Worm (Caenorhabditis elegans): ENCODE results near the gene rib-2.

rib-2 gene

ce11 chrIII:10733300-10733699 lies 9.3 kb upstream of the rib-2 start (continued):
- peak; percentile 67 for TF ChIP-seq hsf-1 (GFP tag; IDR thresholded peaks at IDR 0.05)
- 0 out of 2 replicates have a peak, but pooled peaks have one; percentile 30 for TF ChIP-seq C17E4.6 (GFP tag; IDR thresholded peaks at IDR 0.05)
- TF ChIP-seq lsl-1 (GFP tag; optimal IDR thresholded peaks at IDR 0.05), result peak; percentile 58
- no peak for TF ChIP-seq F49E8.2 (tag; optimal IDR thresholded peaks at IDR 0.05; ENCODE audit: insufficient read depth)
- peak; percentile 53 for TF ChIP-seq F33H1.4 (GFP tag; IDR thresholded peaks at IDR 0.05)
- no peak for TF ChIP-seq F22D6.2 (tag; optimal IDR thresholded peaks at IDR 0.05)
- peak; percentile 87 for TF ChIP-seq lin-26 (GFP tag; IDR thresholded peaks at IDR 0.05)
- peak; percentile 90 for TF ChIP-seq snpc-1.1 (tag; optimal IDR thresholded peaks at IDR 0.05; ENCODE audit: insufficient read depth)
- TF ChIP-seq rcor-1 (GFP tag; IDR thresholded peaks at IDR 0.05), result peak; percentile 56; the same call in 1 of the 2 replicates
- no peak for TF ChIP-seq tlf-1 (GFP tag; optimal IDR thresholded peaks at IDR 0.05)
- no peak for TF ChIP-seq ekl-4 (GFP tag; IDR thresholded peaks at IDR 0.05)
- no peak for TF ChIP-seq zfh-2 (GFP tag; conservative IDR thresholded peaks at IDR 0.05)
- TF ChIP-seq sdz-38 (tag; optimal IDR thresholded peaks at IDR 0.05), result no peak
- no peak for TF ChIP-seq ceh-27 (GFP tag; optimal IDR thresholded peaks at IDR 0.05)
- no peak for TF ChIP-seq somi-1 (GFP tag; optimal IDR thresholded peaks at IDR 0.05)
- TF ChIP-seq pha-4 (tag; optimal IDR thresholded peaks at IDR 0.05), result no peak
- TF ChIP-seq ztf-28 (GFP tag; IDR thresholded peaks at IDR 0.05), result no peak
- TF ChIP-seq D2030.7 (GFP tag; IDR thresholded peaks at IDR 0.05), result peak; percentile 92
- TF ChIP-seq snpc-3.4 (tag; optimal IDR thresholded peaks at IDR 0.05), result peak; percentile 55
- no peak for TF ChIP-seq madf-3 (GFP tag; IDR thresholded peaks at IDR 0.05)
- TF ChIP-seq K12H6.12 (tag; optimal IDR thresholded peaks at IDR 0.05), result no peak
- peak; percentile 65; the same call in 1 of the 2 replicates for TF ChIP-seq Y53G8AR.9 (GFP tag; conservative IDR thresholded peaks at IDR 0.05)
- no peak for TF ChIP-seq F57C9.4 (tag; optimal IDR thresholded peaks at IDR 0.05)
- no peak for TF ChIP-seq unc-62 (GFP tag; optimal IDR thresholded peaks at IDR 0.05)
- TF ChIP-seq lir-1 (GFP tag; conservative IDR thresholded peaks at IDR 0.05), result no peak
- TF ChIP-seq B0336.3 (GFP tag; IDR thresholded peaks at IDR 0.05), result no peak
- peak; percentile 45 for TF ChIP-seq lin-54 (GFP tag; optimal IDR thresholded peaks at IDR 0.05)
- TF ChIP-seq Y95B8A.8 (GFP tag; IDR thresholded peaks at IDR 0.05), result no peak
- no peak for TF ChIP-seq F55B11.4 (tag; optimal IDR thresholded peaks at IDR 0.05; ENCODE audit: borderline replicate concordance, insufficient read depth)
- peak; percentile 77 for TF ChIP-seq hmg-1.2 (GFP tag; IDR thresholded peaks at IDR 0.05)
- no peak for TF ChIP-seq nhr-90 (tag; optimal IDR thresholded peaks at IDR 0.05)
- TF ChIP-seq sea-2 (GFP tag; IDR thresholded peaks at IDR 0.05), result no peak
- peak; percentile 60 for TF ChIP-seq tbp1 (GFP tag; optimal IDR thresholded peaks at IDR 0.05)
- no peak for TF ChIP-seq ztf-22 (GFP tag; optimal IDR thresholded peaks at IDR 0.05)
- TF ChIP-seq aptf-3 (GFP tag; IDR thresholded peaks at IDR 0.05), result 0 out of 2 replicates have a peak, but pooled peaks have one; percentile 47
- no peak for TF ChIP-seq repo-1 (tag; optimal IDR thresholded peaks at IDR 0.05)
- TF ChIP-seq nhr-120 (GFP tag; IDR thresholded peaks at IDR 0.05), result no peak
- no peak for TF ChIP-seq F10E7.11 (tag; optimal IDR thresholded peaks at IDR 0.05)
- no peak for TF ChIP-seq F57A8.1 (GFP tag; optimal IDR thresholded peaks at IDR 0.05)
- TF ChIP-seq dpff-1 (tag; optimal IDR thresholded peaks at IDR 0.05), result no peak
- no peak for TF ChIP-seq ama-1 (optimal IDR thresholded peaks at IDR 0.05)
- no peak for TF ChIP-seq ama-1 (GFP tag; optimal IDR thresholded peaks at IDR 0.05)
- TF ChIP-seq egrh-3 (GFP tag; IDR thresholded peaks at IDR 0.05), result no peak
- peak; percentile 59 for TF ChIP-seq ceh-91 (GFP tag; IDR thresholded peaks at IDR 0.05)

Measured in whole organism, young adult.